Worm (Caenorhabditis elegans): ENCODE results near the gene dmsr-3.

The dmsr-3 gene

ce11 chrII:13304339-13304938, 51.6 kb downstream of the dmsr-3 start (continued):
- TF ChIP-seq snu-23 (GFP tag; optimal IDR thresholded peaks at IDR 0.05) (peak; percentile 25), lsy-2 (tag; optimal IDR thresholded peaks at IDR 0.05) (peak in 1 of 2 experiments; percentile 26), nhr-47 (tag; optimal IDR thresholded peaks at IDR 0.05) (no peak)

ce11 chrII:13300590-13300989, 55.4 kb downstream of the dmsr-3 start:
- TF ChIP-seq ztf-11 (tag; optimal IDR thresholded peaks at IDR 0.05): no peak
- no peak for TF ChIP-seq ama-1 (optimal IDR thresholded peaks at IDR 0.05)

- TF ChIP-seq ceh-82 (tag; optimal IDR thresholded peaks at IDR 0.05): no peak
- no peak for TF ChIP-seq nhr-19 (GFP tag; conservative IDR thresholded peaks at IDR 0.05)
- no peak for TF ChIP-seq blmp-1 (tag; optimal IDR thresholded peaks at IDR 0.05)
- TF ChIP-seq skn-1 (tag; optimal IDR thresholded peaks at IDR 0.05): no peak
- no peak for TF ChIP-seq vab-15 (tag; optimal IDR thresholded peaks at IDR 0.05)
- no peak for TF ChIP-seq nhr-85 (tag)
- TF ChIP-seq fkh-4 (tag; optimal IDR thresholded peaks at IDR 0.05; ENCODE audit: borderline replicate concordance): no peak
- peak; percentile 17 for TF ChIP-seq pqm-1 (tag; optimal IDR thresholded peaks at IDR 0.05)
- TF ChIP-seq ceh-88 (GFP tag; IDR thresholded peaks at IDR 0.05): no peak
- TF ChIP-seq unc-30 (tag; optimal IDR thresholded peaks at IDR 0.05): no peak
- TF ChIP-seq swsn-7 (tag; optimal IDR thresholded peaks at IDR 0.05): no peak
- TF ChIP-seq pag-3 (tag; optimal IDR thresholded peaks at IDR 0.05; ENCODE audit: borderline replicate concordance, insufficient read depth): no peak
- TF ChIP-seq alr-1 (tag; optimal IDR thresholded peaks at IDR 0.05; ENCODE audit: borderline replicate concordance): no peak
- TF ChIP-seq hlh-17 (GFP tag; optimal IDR thresholded peaks at IDR 0.05; ENCODE audit: borderline replicate concordance): no peak
- TF ChIP-seq unc-98 (GFP tag; IDR thresholded peaks at IDR 0.05): no peak
- no peak for TF ChIP-seq nhr-11 (tag; optimal IDR thresholded peaks at IDR 0.05)
- no peak for TF ChIP-seq Y116A8C.19 (tag; optimal IDR thresholded peaks at IDR 0.05; ENCODE audit: borderline replicate concordance)
- no peak for TF ChIP-seq mab-9 (GFP tag; IDR thresholded peaks at IDR 0.05)
- peak in 1 of 2 experiments; percentile 22 for TF ChIP-seq lin-35 (GFP tag; optimal IDR thresholded peaks at IDR 0.05)
- TF ChIP-seq snpc-4 (tag; optimal IDR thresholded peaks at IDR 0.05): no peak
- no peak for TF ChIP-seq ets-5 (GFP tag; IDR thresholded peaks at IDR 0.05)
- no peak for TF ChIP-seq zip-4 (GFP tag; optimal IDR thresholded peaks at IDR 0.05)
- no peak for TF ChIP-seq fos-1 (tag; optimal IDR thresholded peaks at IDR 0.05)
- TF ChIP-seq lin-14 (GFP tag; optimal IDR thresholded peaks at IDR 0.05): no peak
- no peak for TF ChIP-seq unc-86 (tag; optimal IDR thresholded peaks at IDR 0.05)
- no peak for TF ChIP-seq efl-3 (GFP tag; optimal IDR thresholded peaks at IDR 0.05)
- TF ChIP-seq nhr-28 (tag; optimal IDR thresholded peaks at IDR 0.05): no peak
- TF ChIP-seq mep-1 (tag; optimal IDR thresholded peaks at IDR 0.05): no peak
- no peak for TF ChIP-seq sox-4 (tag; optimal IDR thresholded peaks at IDR 0.05)
- TF ChIP-seq dpl-1 (GFP tag; optimal IDR thresholded peaks at IDR 0.05): no peak
- TF ChIP-seq tbx-2 (tag; optimal IDR thresholded peaks at IDR 0.05): no peak
- TF ChIP-seq ces-1 (GFP tag; optimal IDR thresholded peaks at IDR 0.05): no peak
- no peak for TF ChIP-seq tlp-1 (tag; optimal IDR thresholded peaks at IDR 0.05)
- TF ChIP-seq unc-62 (GFP tag; optimal IDR thresholded peaks at IDR 0.05): no peak
- TF ChIP-seq nhr-76 (tag; optimal IDR thresholded peaks at IDR 0.05): no peak
- no peak for TF ChIP-seq nhr-20 (tag; optimal IDR thresholded peaks at IDR 0.05)
- no peak for TF ChIP-seq lin-13 (GFP tag; optimal IDR thresholded peaks at IDR 0.05)
- no peak for TF ChIP-seq ceh-90 (tag; optimal IDR thresholded peaks at IDR 0.05)
- TF ChIP-seq F16B12.6 (tag; optimal IDR thresholded peaks at IDR 0.05): no peak
- TF ChIP-seq unc-130 (tag; optimal IDR thresholded peaks at IDR 0.05): no peak
- TF ChIP-seq pax-3 (tag; optimal IDR thresholded peaks at IDR 0.05): peak; percentile 27
- TF ChIP-seq ceh-8 (GFP tag; optimal IDR thresholded peaks at IDR 0.05): no peak
- TF ChIP-seq mdl-1 (tag; optimal IDR thresholded peaks at IDR 0.05): peak in 1 of 2 experiments; percentile 46
These were observed 56.7 kb downstream of the dmsr-3 start for ce11 chrII:13299166-13299805.
